Worm (Caenorhabditis elegans) whole organism, L1 larva: ENCODE data around the gene egl-10.

ENCODE experiments used
- F16B12.6 ChIP-seq: fragments of 150-350 bp; optimal IDR thresholded peaks from 2 replicates; lab custom pipeline; 2014; ENCODE audit warnings: missing biosample characterization, missing genetic modification characterization
- aly-2 ChIP-seq: fragments of 150-350 bp; optimal IDR thresholded peaks from 2 replicates; lab custom pipeline; 2014; ENCODE audit warnings: missing biosample characterization, missing genetic modification characterization
- ceh-82 ChIP-seq, 3 experiments: fragments of 150-350 bp in 1 of 3; sonication (generic microtip) in 2 of 3; optimal IDR thresholded peaks; 2 replicates each; lab custom pipeline; 2014 to 2017; ENCODE audit warnings: missing biosample characterization in 3 of 3, missing genetic modification characterization in 3 of 3
- ceh-90 ChIP-seq: sonication (generic microtip); optimal IDR thresholded peaks from 2 replicates; lab custom pipeline; 2016; ENCODE audit warnings: missing genetic modification characterization, missing compliant biosample characterization
- lin-14 ChIP-seq: fragments of 200-800 bp; sonication (Bioruptor generic); optimal IDR thresholded peaks from 2 replicates; lab custom pipeline; 2018; ENCODE audit warnings: mild to moderate bottlenecking, missing genetic modification characterization, moderate library complexity, missing compliant biosample characterization
- nhr-11 ChIP-seq: fragments of 150-350 bp; optimal IDR thresholded peaks from 2 replicates; lab custom pipeline; 2014; ENCODE audit warnings: missing biosample characterization, missing genetic modification characterization
- snpc-4 ChIP-seq: fragments of 150-350 bp; optimal IDR thresholded peaks from 2 replicates; lab custom pipeline; 2014; ENCODE audit warnings: missing biosample characterization, missing genetic modification characterization
- unc-130 ChIP-seq: fragments of 150-350 bp; optimal IDR thresholded peaks from 2 replicates; lab custom pipeline; 2017; ENCODE audit warnings: missing biosample characterization, missing genetic modification characterization, inconsistent platforms

- TF ChIP-seq ceh-90 (tag; lab: Kevin White, UChicago) (no peak), lin-14 (no peak), unc-130 (tag; lab: Kevin White, UChicago) (no peak), aly-2 (tag; lab: Kevin White, UChicago) (no peak), ceh-82 (tag; optimal IDR thresholded peaks at IDR 0.05; lab: Kevin White, UChicago) (no peak), F16B12.6 (tag; lab: Kevin White, UChicago) (no peak), snpc-4 (tag; lab: Kevin White, UChicago) (no peak), nhr-11 (tag; lab: Kevin White, UChicago) (no peak)
Measured at ce11 chrV:12468363-12468762, 5.6 kb upstream of the egl-10 start, which contains the start of gene F28C1.3.
